Worm (Caenorhabditis elegans): Measurements from ENCODE around the gene K09H11.11.

DNA sequence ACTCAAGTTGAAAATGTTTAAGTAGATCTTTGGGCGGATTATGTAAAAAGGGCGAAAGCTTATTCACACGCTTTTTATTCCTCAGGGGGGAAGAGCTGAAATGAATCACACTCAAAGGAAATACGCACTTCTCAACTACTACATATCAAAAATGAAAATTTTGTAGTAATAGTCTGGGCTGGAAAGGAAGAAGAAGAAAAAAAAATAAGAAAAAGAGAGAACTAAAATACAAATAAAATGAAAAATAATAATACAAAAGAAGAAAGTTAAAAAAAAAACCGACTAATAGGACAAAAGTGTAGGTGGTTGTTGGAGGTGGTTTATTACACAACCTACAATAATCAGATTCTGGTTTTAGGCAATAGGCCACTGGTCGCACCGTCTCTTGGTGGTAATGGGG, 19.0 kb downstream of the K09H11.11 start, which contains the start of gene K09H11.6:
- TF ChIP-seq tra-4 (tag; optimal IDR thresholded peaks at IDR 0.05) = no peak
- no peak for TF ChIP-seq sea-1 (GFP tag; conservative IDR thresholded peaks at IDR 0.05)
- no peak for TF ChIP-seq hmg-4 (GFP tag; optimal IDR thresholded peaks at IDR 0.05)
- TF ChIP-seq ama-1 (optimal IDR thresholded peaks at IDR 0.05) = no peak
- TF ChIP-seq F13C5.2 (tag; optimal IDR thresholded peaks at IDR 0.05) = no peak
- no peak for TF ChIP-seq pes-1 (GFP tag; IDR thresholded peaks at IDR 0.05)
- no peak for TF ChIP-seq hmbx-1 (tag; optimal IDR thresholded peaks at IDR 0.05)
- no peak for TF ChIP-seq tbx-11 (GFP tag; IDR thresholded peaks at IDR 0.05)
- TF ChIP-seq ets-7 (tag; optimal IDR thresholded peaks at IDR 0.05) = no peak
- no peak for TF ChIP-seq ceh-36 (tag; optimal IDR thresholded peaks at IDR 0.05)
- TF ChIP-seq tbx-37 (GFP tag; conservative IDR thresholded peaks at IDR 0.05) = no peak
